Worm (Caenorhabditis elegans) whole organism, L2 larva: ENCODE data around the gene W06H8.6.
A peak's percentile ranks its signal among the peaks of the same experiment; 100 is the strongest.

Source experiments
- C34F6.9 ChIP-seq: fragments of 150-350 bp; optimal IDR thresholded peaks from 2 replicates; lab custom pipeline; 2014; ENCODE audit warnings: missing biosample characterization, missing genetic modification characterization
- F13H6.1 ChIP-seq: sonication (generic microtip); optimal IDR thresholded peaks from 2 replicates; lab custom pipeline; 2016; ENCODE audit warnings: missing genetic modification characterization, missing compliant biosample characterization
- Y55F3AM.14 ChIP-seq: fragments of 200-800 bp; sonication (Bioruptor generic); optimal IDR thresholded peaks from 2 replicates; lab custom pipeline; 2018; ENCODE audit warnings: mild to moderate bottlenecking, missing genetic modification characterization, missing compliant biosample characterization
- ZK546.5 ChIP-seq: sonication (generic microtip); optimal IDR thresholded peaks from 2 replicates; lab custom pipeline; 2017; ENCODE audit warnings: missing biosample characterization, missing genetic modification characterization
- aly-2 ChIP-seq: fragments of 150-350 bp; optimal IDR thresholded peaks from 2 replicates; lab custom pipeline; 2014; ENCODE audit warnings: missing biosample characterization, missing genetic modification characterization
- ama-1 ChIP-seq: fragments of 150-350 bp; optimal IDR thresholded peaks from 2 replicates; lab custom pipeline; 2018; ENCODE audit warnings: inconsistent platforms
- blmp-1 ChIP-seq: sonication (generic microtip); optimal IDR thresholded peaks from 2 replicates; lab custom pipeline; 2017; ENCODE audit warnings: missing genetic modification characterization, mild to moderate bottlenecking, missing compliant biosample characterization, antibody characterized with exemption, moderate library complexity; ENCODE audit not compliant: insufficient read depth
- ceh-16 ChIP-seq: fragments of 150-350 bp; optimal IDR thresholded peaks from 2 replicates; lab custom pipeline; 2014; ENCODE audit warnings: missing biosample characterization, missing genetic modification characterization
- crh-2 ChIP-seq: sonication (generic microtip); optimal IDR thresholded peaks from 2 replicates; lab custom pipeline; 2017; ENCODE audit warnings: missing biosample characterization, missing genetic modification characterization
- dmd-4 ChIP-seq: sonication (generic microtip); optimal IDR thresholded peaks from 2 replicates; lab custom pipeline; 2017; ENCODE audit warnings: missing biosample characterization, missing genetic modification characterization
- egl-27 ChIP-seq: sonication (generic microtip); optimal IDR thresholded peaks from 3 replicates; lab custom pipeline; 2017; ENCODE audit warnings: missing biosample characterization, missing genetic modification reagents, missing genetic modification characterization
- elt-1 ChIP-seq: fragments of 150-350 bp; optimal IDR thresholded peaks from 2 replicates; lab custom pipeline; 2014; ENCODE audit warnings: missing biosample characterization, missing genetic modification characterization
- elt-3 ChIP-seq: sonication (generic microtip); optimal IDR thresholded peaks from 2 replicates; lab custom pipeline; 2017; ENCODE audit warnings: missing biosample characterization, missing genetic modification characterization
- fos-1 ChIP-seq: fragments of 150-350 bp; optimal IDR thresholded peaks from 2 replicates; lab custom pipeline; 2014; ENCODE audit warnings: missing biosample characterization, missing genetic modification characterization
- gmeb-1 ChIP-seq: fragments of 150-350 bp; optimal IDR thresholded peaks from 2 replicates; lab custom pipeline; 2014; ENCODE audit warnings: missing biosample characterization, missing genetic modification characterization
- lin-13 ChIP-seq: fragments of 150-350 bp; optimal IDR thresholded peaks from 2 replicates; lab custom pipeline; 2014; ENCODE audit warnings: missing biosample characterization, missing genetic modification reagents, missing genetic modification characterization
- lin-39 ChIP-seq: fragments of 150-350 bp; optimal IDR thresholded peaks from 2 replicates; lab custom pipeline; 2014; ENCODE audit warnings: missing biosample characterization, missing genetic modification reagents, missing genetic modification characterization
- lsy-2 ChIP-seq, 2 experiments: fragments of 150-350 bp in 1 of 2; sonication (generic microtip) in 1 of 2; optimal IDR thresholded peaks; 2 replicates each; lab custom pipeline; 2014 to 2017; ENCODE audit warnings: missing biosample characterization in 2 of 2, missing genetic modification characterization in 2 of 2
- mab-5 ChIP-seq: fragments of 150-350 bp; optimal IDR thresholded peaks from 2 replicates; lab custom pipeline; 2014; ENCODE audit warnings: missing biosample characterization, missing genetic modification characterization
- mdl-1 ChIP-seq, 2 experiments: fragments of 150-350 bp in 1 of 2; sonication (generic microtip) in 1 of 2; optimal IDR thresholded peaks; 2 replicates each; lab custom pipeline; 2017; ENCODE audit warnings: missing biosample characterization in 2 of 2, missing genetic modification characterization in 2 of 2
- nhr-10 ChIP-seq: sonication (generic microtip); optimal IDR thresholded peaks from 2 replicates; lab custom pipeline; 2017; ENCODE audit warnings: missing biosample characterization, missing genetic modification characterization
- nhr-11 ChIP-seq: fragments of 150-350 bp; optimal IDR thresholded peaks from 2 replicates; lab custom pipeline; 2014; ENCODE audit warnings: missing biosample characterization, missing genetic modification characterization
- nhr-12 ChIP-seq: fragments of 150-350 bp; optimal IDR thresholded peaks from 2 replicates; lab custom pipeline; 2014; ENCODE audit warnings: missing biosample characterization, missing genetic modification characterization
- nhr-129 ChIP-seq: fragments of 150-350 bp; optimal IDR thresholded peaks from 2 replicates; lab custom pipeline; 2014; ENCODE audit warnings: missing biosample characterization, missing genetic modification characterization
- nhr-21 ChIP-seq: fragments of 150-350 bp; optimal IDR thresholded peaks from 2 replicates; lab custom pipeline; 2014; ENCODE audit warnings: missing biosample characterization, missing genetic modification characterization
- nhr-23 ChIP-seq: fragments of 150-350 bp; optimal IDR thresholded peaks from 2 replicates; lab custom pipeline; 2014; ENCODE audit warnings: missing biosample characterization, missing genetic modification reagents, missing genetic modification characterization
- nhr-237 ChIP-seq: fragments of 150-350 bp; optimal IDR thresholded peaks from 2 replicates; lab custom pipeline; 2014; ENCODE audit warnings: missing biosample characterization, missing genetic modification characterization
- nhr-25 ChIP-seq: fragments of 150-350 bp; sonication (generic microtip); optimal IDR thresholded peaks from 3 replicates; lab custom pipeline; 2014; ENCODE audit warnings: missing biosample characterization, missing genetic modification characterization
- nhr-6 ChIP-seq: fragments of 150-350 bp; optimal IDR thresholded peaks from 2 replicates; lab custom pipeline; 2014; ENCODE audit warnings: missing biosample characterization, missing genetic modification characterization
- peb-1 ChIP-seq: fragments of 150-350 bp; optimal IDR thresholded peaks from 2 replicates; lab custom pipeline; 2014; ENCODE audit warnings: missing biosample characterization, missing genetic modification characterization
- sma-3 ChIP-seq: sonication (generic microtip); optimal IDR thresholded peaks from 2 replicates; lab custom pipeline; 2016; ENCODE audit warnings: missing genetic modification reagents, missing genetic modification characterization, missing compliant biosample characterization
- sma-9 ChIP-seq, 2 experiments: fragments of 150-350 bp in 1 of 2; sonication (generic microtip) in 1 of 2; optimal IDR thresholded peaks; 2 replicates each; lab custom pipeline; 2014 to 2016; ENCODE audit warnings: missing genetic modification characterization in 2 of 2, mild to moderate bottlenecking in 1 of 2, missing biosample characterization in 1 of 2, missing compliant biosample characterization in 1 of 2, missing genetic modification reagents in 1 of 2, moderate library complexity in 1 of 2
- snpc-4 ChIP-seq: fragments of 150-350 bp; optimal IDR thresholded peaks from 2 replicates; lab custom pipeline; 2014; ENCODE audit warnings: missing biosample characterization, missing genetic modification characterization
- unc-39 ChIP-seq: fragments of 150-350 bp; optimal IDR thresholded peaks from 2 replicates; lab custom pipeline; 2014; ENCODE audit warnings: missing biosample characterization, missing genetic modification characterization
- unc-55 ChIP-seq: fragments of 150-350 bp; sonication (generic microtip); optimal IDR thresholded peaks from 3 replicates; lab custom pipeline; 2014; ENCODE audit warnings: missing biosample characterization, missing genetic modification reagents, missing genetic modification characterization
- ztf-11 ChIP-seq: sonication (generic microtip); optimal IDR thresholded peaks from 2 replicates; lab custom pipeline; 2017; ENCODE audit warnings: missing biosample characterization, missing genetic modification characterization
- ztf-4 ChIP-seq: fragments of 150-350 bp; optimal IDR thresholded peaks from 2 replicates; lab custom pipeline; 2014; ENCODE audit warnings: missing biosample characterization, missing genetic modification characterization

Gene W06H8.6

ce11 chrV:6239855-6240254, 13.0 kb upstream of the W06H8.6 start:
- TF ChIP-seq nhr-129 (tag; lab: Kevin White, UChicago) (peak; percentile 56), fos-1 (tag; lab: Kevin White, UChicago) (peak; percentile 56), unc-39 (tag; lab: Kevin White, UChicago) (no peak), blmp-1 (tag; lab: Kevin White, UChicago) (peak; percentile 92), nhr-10 (tag; lab: Kevin White, UChicago) (no peak), sma-9 (GFP tag; optimal IDR thresholded peaks at IDR 0.05; lab: Kevin White, UChicago) (peak; percentile 97), sma-9 (tag; optimal IDR thresholded peaks at IDR 0.05; lab: Kevin White, UChicago) (no peak), C34F6.9 (tag; lab: Kevin White, UChicago) (no peak), unc-55 (GFP tag; lab: Kevin White, UChicago) (no peak), ZK546.5 (tag; lab: Kevin White, UChicago) (no peak), gmeb-1 (tag; lab: Kevin White, UChicago) (peak; percentile 20), lin-39 (no peak), ztf-4 (no peak), nhr-25 (tag; lab: Kevin White, UChicago) (peak; percentile 87), nhr-21 (tag; lab: Kevin White, UChicago) (peak; percentile 72), nhr-12 (tag; lab: Kevin White, UChicago) (no peak), Y55F3AM.14 (GFP tag; lab: Kevin White, UChicago) (no peak), ama-1 (no peak), sma-3 (GFP tag; lab: Kevin White, UChicago) (peak; percentile 37), dmd-4 (no peak), crh-2 (tag; lab: Kevin White, UChicago) (peak; percentile 56), nhr-23 (no peak), ceh-16 (tag; lab: Kevin White, UChicago) (no peak), nhr-6 (no peak), lin-13 (GFP tag; lab: Kevin White, UChicago) (no peak), elt-1 (no peak), mab-5 (tag; lab: Kevin White, UChicago) (no peak), elt-3 (tag; lab: Kevin White, UChicago) (no peak), nhr-11 (tag; lab: Kevin White, UChicago) (no peak), mdl-1 (tag; optimal IDR thresholded peaks at IDR 0.05; lab: Kevin White, UChicago) (peak; percentile 42 to 72), aly-2 (tag; lab: Kevin White, UChicago) (no peak), lsy-2 (tag; optimal IDR thresholded peaks at IDR 0.05; lab: Kevin White, UChicago) (peak in 1 of 2 experiments; percentile 23), snpc-4 (no peak), nhr-237 (tag; lab: Kevin White, UChicago) (no peak), F13H6.1 (no peak), peb-1 (no peak), ztf-11 (no peak)

- no peak for TF ChIP-seq gmeb-1 (tag; lab: Kevin White, UChicago)
- peak; percentile 18 for TF ChIP-seq nhr-25 (tag; lab: Kevin White, UChicago)
- peak; percentile 2 for TF ChIP-seq egl-27
- TF ChIP-seq sma-3 (GFP tag; lab: Kevin White, UChicago): peak; percentile 73
- TF ChIP-seq elt-3 (tag; lab: Kevin White, UChicago): no peak
- TF ChIP-seq sma-9 (GFP tag; optimal IDR thresholded peaks at IDR 0.05; lab: Kevin White, UChicago): peak; percentile 90
- no peak for TF ChIP-seq sma-9 (tag; optimal IDR thresholded peaks at IDR 0.05; lab: Kevin White, UChicago)
- TF ChIP-seq nhr-21 (tag; lab: Kevin White, UChicago): peak; percentile 38
- TF ChIP-seq nhr-129 (tag; lab: Kevin White, UChicago): peak; percentile 2
These were observed 11.5 kb upstream of the W06H8.6 start for ce11 chrV:6238347-6238746.

ce11 chrV:6234876-6235275, 8.1 kb upstream of the W06H8.6 start, which contains the start of gene K08B12.3:
K08B12.3 (plus strand) TSS chrV:6235176.
- peak; percentile 32 for TF ChIP-seq unc-55 (GFP tag; lab: Kevin White, UChicago)
- TF ChIP-seq aly-2 (tag; lab: Kevin White, UChicago): no peak

ce11 chrV:6233952-6234351, 7.1 kb upstream of the W06H8.6 start:
- TF ChIP-seq lin-13 (GFP tag; lab: Kevin White, UChicago): no peak
- peak; percentile 15 for TF ChIP-seq nhr-25 (tag; lab: Kevin White, UChicago)
